Fruit fly (Drosophila melanogaster) whole organism, embryonic: ENCODE results near the gene CG4291.

Experiments used
- C15 ChIP-seq: fragments of 200-800 bp; sonication (Bioruptor generic); IDR thresholded peaks from 3 replicates; pipeline ENCODE4 v1.3.6; 2022; ENCODE audit warnings: missing biosample characterization, missing genetic modification characterization
- CG10209 ChIP-seq: fragments of 200-800 bp; sonication (Bioruptor generic); optimal IDR thresholded peaks from 3 replicates; lab custom pipeline; 2017; ENCODE audit warnings: missing biosample characterization, mild to moderate bottlenecking, missing genetic modification characterization, missing genetic modification reagents
- CG10274 ChIP-seq: fragments of 200-800 bp; sonication (Bioruptor generic); optimal IDR thresholded peaks from 3 replicates; lab custom pipeline; 2017; ENCODE audit warnings: missing biosample characterization, mild to moderate bottlenecking, missing genetic modification characterization
- CG12236 ChIP-seq: fragments of 200-800 bp; sonication (Bioruptor generic); optimal IDR thresholded peaks from 2 replicates; lab custom pipeline; 2016; ENCODE audit warnings: missing biosample characterization, missing genetic modification characterization
- CG14710 ChIP-seq: fragments of 200-800 bp; sonication (Bioruptor generic); optimal IDR thresholded peaks from 3 replicates; lab custom pipeline; 2019; ENCODE audit warnings: missing biosample characterization, mild to moderate bottlenecking, missing genetic modification characterization, moderate library complexity
- CG16815 ChIP-seq: fragments of 200-800 bp; sonication (Bioruptor generic); optimal IDR thresholded peaks from 3 replicates; lab custom pipeline; 2017; ENCODE audit warnings: missing biosample characterization, mild to moderate bottlenecking, missing genetic modification characterization
- CG17912 ChIP-seq: fragments of 200-800 bp; sonication (Bioruptor generic); optimal IDR thresholded peaks from 2 replicates; lab custom pipeline; 2018; ENCODE audit warnings: missing biosample characterization, mild to moderate bottlenecking, missing genetic modification characterization
- CG18011 ChIP-seq: fragments of 200-800 bp; sonication (Bioruptor generic); optimal IDR thresholded peaks from 2 replicates; lab custom pipeline; 2017; ENCODE audit warnings: missing biosample characterization, missing genetic modification characterization, mild to moderate bottlenecking, moderate library complexity, missing genotype
- CG3838 ChIP-seq: fragments of 200-800 bp; sonication (Bioruptor generic); optimal IDR thresholded peaks from 3 replicates; lab custom pipeline; 2016; ENCODE audit warnings: missing biosample characterization, missing genetic modification characterization
- CG4730 ChIP-seq: fragments of 200-800 bp; sonication (Bioruptor generic); IDR thresholded peaks from 2 replicates; pipeline ENCODE4 v1.3.6; 2022; ENCODE audit warnings: missing biosample characterization, missing genetic modification characterization
- CG5180 ChIP-seq: fragments of 200-800 bp; sonication (Bioruptor generic); optimal IDR thresholded peaks from 3 replicates; lab custom pipeline; 2017; ENCODE audit warnings: missing biosample characterization, missing genetic modification characterization, mild to moderate bottlenecking, moderate library complexity, missing genetic modification reagents
- CG6813 ChIP-seq: fragments of 200-800 bp; sonication (Bioruptor generic); optimal IDR thresholded peaks from 2 replicates; lab custom pipeline; 2017; ENCODE audit warnings: missing biosample characterization, missing genetic modification characterization, mild to moderate bottlenecking, moderate library complexity, missing genetic modification reagents
- CG7556 ChIP-seq: fragments of 200-800 bp; sonication (Bioruptor generic); optimal IDR thresholded peaks from 2 replicates; lab custom pipeline; 2017; ENCODE audit warnings: missing biosample characterization, mild to moderate bottlenecking, missing genetic modification characterization
- CG8290 ChIP-seq, 3 experiments: fragments of 200-800 bp; sonication (Bioruptor generic); optimal IDR thresholded peaks; 2 replicates each; lab custom pipeline; 2016 to 2019; ENCODE audit warnings: missing biosample characterization in 3 of 3, missing genetic modification characterization in 3 of 3, mild to moderate bottlenecking in 2 of 3, moderate library complexity in 1 of 3
- CG9797 ChIP-seq: fragments of 200-800 bp; sonication (Bioruptor generic); optimal IDR thresholded peaks from 3 replicates; lab custom pipeline; 2018; ENCODE audit warnings: missing biosample characterization, mild to moderate bottlenecking, missing genetic modification characterization
- CG9817 ChIP-seq: fragments of 200-800 bp; sonication (Bioruptor generic); optimal IDR thresholded peaks from 2 replicates; lab custom pipeline; 2018; ENCODE audit warnings: missing biosample characterization, mild to moderate bottlenecking, missing genetic modification characterization, moderate library complexity
- CTCF ChIP-seq: fragments of 200-800 bp; sonication (Bioruptor generic); optimal IDR thresholded peaks from 2 replicates; lab custom pipeline; 2017; ENCODE audit warnings: missing biosample characterization, mild to moderate bottlenecking, missing genetic modification characterization, moderate library complexity
- Camta ChIP-seq: fragments of 200-800 bp; sonication (Bioruptor generic); optimal IDR thresholded peaks from 2 replicates; lab custom pipeline; 2016; ENCODE audit warnings: missing biosample characterization, missing genetic modification characterization
- D19B ChIP-seq: fragments of 200-800 bp; sonication (Bioruptor generic); optimal IDR thresholded peaks from 2 replicates; lab custom pipeline; 2017; ENCODE audit warnings: missing biosample characterization, mild to moderate bottlenecking, missing genetic modification characterization
- Dad ChIP-seq: fragments of 200-800 bp; sonication (Bioruptor generic); optimal IDR thresholded peaks from 3 replicates; lab custom pipeline; 2016; ENCODE audit warnings: missing biosample characterization, missing genetic modification characterization
- Elba2 ChIP-seq: fragments of 200-800 bp; sonication (Bioruptor generic); optimal IDR thresholded peaks from 3 replicates; lab custom pipeline; 2016; ENCODE audit warnings: missing biosample characterization, missing genetic modification characterization
- Hmr ChIP-seq: fragments of 200-800 bp; sonication (Bioruptor generic); optimal IDR thresholded peaks from 3 replicates; lab custom pipeline; 2017; ENCODE audit warnings: mild to moderate bottlenecking, missing biosample characterization, missing genetic modification reagents, missing genetic modification characterization
- Jarid2 ChIP-seq: fragments of 200-800 bp; sonication (Bioruptor generic); optimal IDR thresholded peaks from 3 replicates; lab custom pipeline; 2017; ENCODE audit warnings: mild to moderate bottlenecking, missing biosample characterization, missing genetic modification reagents, missing genetic modification characterization
- Kr ChIP-seq: fragments of 200-800 bp; sonication (Bioruptor generic); optimal IDR thresholded peaks from 2 replicates; lab custom pipeline; 2017; ENCODE audit warnings: missing biosample characterization, mild to moderate bottlenecking, missing genetic modification characterization
- Nf-YB ChIP-seq: fragments of 200-800 bp; sonication (Bioruptor generic); optimal IDR thresholded peaks from 3 replicates; lab custom pipeline; 2019; ENCODE audit warnings: missing biosample characterization, mild to moderate bottlenecking, missing genetic modification characterization, moderate library complexity
- Oaz ChIP-seq: fragments of 200-800 bp; sonication (Bioruptor generic); IDR thresholded peaks from 2 replicates; pipeline ENCODE4 v1.3.6; 2022; ENCODE audit warnings: missing biosample characterization, missing genetic modification characterization
- Ravus ChIP-seq: fragments of 200-800 bp; sonication (Bioruptor generic); IDR thresholded peaks from 2 replicates; pipeline ENCODE4 v1.3.6; 2022; ENCODE audit warnings: missing biosample characterization, missing genetic modification characterization
- Stat92E ChIP-seq, 3 experiments: fragments of >200 bp in 2 of 3; fragments of 200-800 bp in 1 of 3; sonication (Bioruptor generic) in 1 of 3; optimal IDR thresholded peaks; 2 replicates each; lab custom pipeline; 2017 to 2019; ENCODE audit warnings: missing biosample characterization in 3 of 3, missing genetic modification characterization in 3 of 3, mild to moderate bottlenecking in 1 of 3, moderate library complexity in 1 of 3
- amos ChIP-seq: fragments of 200-800 bp; sonication (Bioruptor generic); IDR thresholded peaks from 2 replicates; pipeline ENCODE4 v1.3.6; 2022; ENCODE audit warnings: missing biosample characterization, missing genetic modification characterization; ENCODE audit not compliant: partially characterized antibody
- ara ChIP-seq: fragments of 200-800 bp; sonication (Bioruptor generic); IDR thresholded peaks from 2 replicates; pipeline ENCODE4 v1.3.6; 2022; ENCODE audit warnings: missing biosample characterization, missing genetic modification characterization
- bowl ChIP-seq: fragments of 200-800 bp; sonication (Bioruptor generic); IDR thresholded peaks from 2 replicates; pipeline ENCODE4 v1.3.6; 2022; ENCODE audit warnings: missing biosample characterization, missing genetic modification characterization
- cas ChIP-seq: fragments of 200-800 bp; sonication (Bioruptor generic); IDR thresholded peaks from 2 replicates; pipeline ENCODE4 v1.3.6; 2022; ENCODE audit warnings: missing biosample characterization, missing genetic modification characterization
- caup ChIP-seq: fragments of 200-800 bp; sonication (Bioruptor generic); optimal IDR thresholded peaks from 3 replicates; lab custom pipeline; 2017; ENCODE audit warnings: missing biosample characterization, mild to moderate bottlenecking, missing genetic modification characterization, moderate library complexity; ENCODE audit not compliant: severe bottlenecking
- chinmo ChIP-seq: fragments of 200-800 bp; sonication (Bioruptor generic); IDR thresholded peaks from 4 replicates; pipeline ENCODE4 v1.3.6; 2022; ENCODE audit warnings: missing biosample characterization, missing genetic modification characterization; ENCODE audit not compliant: partially characterized antibody
- eyg ChIP-seq: fragments of 200-800 bp; sonication (Bioruptor generic); optimal IDR thresholded peaks from 3 replicates; lab custom pipeline; 2016; ENCODE audit warnings: missing biosample characterization, missing genetic modification characterization
- fd3F ChIP-seq: fragments of 200-800 bp; sonication (Bioruptor generic); optimal IDR thresholded peaks from 2 replicates; lab custom pipeline; 2018; ENCODE audit warnings: missing biosample characterization, mild to moderate bottlenecking, missing genetic modification characterization, moderate library complexity
- ftz-f1 ChIP-seq: fragments of 200-800 bp; sonication (Bioruptor generic); optimal IDR thresholded peaks from 2 replicates; lab custom pipeline; 2016; ENCODE audit warnings: missing biosample characterization, missing genetic modification characterization
- gsb ChIP-seq: fragments of 200-800 bp; sonication (Bioruptor generic); IDR thresholded peaks from 2 replicates; pipeline ENCODE4 v1.3.6; 2022; ENCODE audit warnings: missing biosample characterization, missing genetic modification characterization
- hb ChIP-seq: fragments of 200-800 bp; sonication (Bioruptor generic); IDR thresholded peaks from 3 replicates; pipeline ENCODE4 v1.3.6; 2022; ENCODE audit warnings: missing biosample characterization, missing genetic modification characterization; ENCODE audit not compliant: partially characterized antibody
- ind ChIP-seq: fragments of 200-800 bp; sonication (Bioruptor generic); optimal IDR thresholded peaks from 3 replicates; lab custom pipeline; 2016; ENCODE audit warnings: missing biosample characterization, missing genetic modification characterization
- jigr1 ChIP-seq: fragments of 200-800 bp; sonication (Bioruptor generic); IDR thresholded peaks from 3 replicates; pipeline ENCODE4 v1.3.6; 2022; ENCODE audit warnings: missing biosample characterization, missing genetic modification characterization
- kay ChIP-seq: fragments of 200-800 bp; sonication (Bioruptor generic); optimal IDR thresholded peaks from 2 replicates; lab custom pipeline; 2016; ENCODE audit warnings: missing biosample characterization, missing genetic modification characterization
- klu ChIP-seq: fragments of 200-800 bp; sonication (Bioruptor generic); IDR thresholded peaks from 2 replicates; pipeline ENCODE4 v1.3.6; 2022; ENCODE audit warnings: missing biosample characterization, missing genetic modification characterization
- lov ChIP-seq, 2 experiments: fragments of 200-800 bp in 1 of 2; fragments of >200 bp in 1 of 2; sonication (Bioruptor generic) in 1 of 2; IDR thresholded peaks in 1 of 2; optimal IDR thresholded peaks in 1 of 2; 2 replicates in 1 of 2; 3 replicates in 1 of 2; pipeline versions ENCODE4 v1.3.6 to Lab custom; 2017 to 2022; ENCODE audit warnings: missing biosample characterization in 1 of 2, missing genetic modification characterization in 1 of 2
- row ChIP-seq: fragments of 200-800 bp; sonication (Bioruptor generic); IDR thresholded peaks from 3 replicates; pipeline ENCODE4 v1.3.6; 2022; ENCODE audit warnings: missing biosample characterization, missing genetic modification characterization
- run ChIP-seq: fragments of 200-800 bp; sonication (Bioruptor generic); optimal IDR thresholded peaks from 3 replicates; lab custom pipeline; 2018; ENCODE audit warnings: missing biosample characterization, mild to moderate bottlenecking, missing genetic modification characterization
- sna ChIP-seq: fragments of 200-800 bp; sonication (Bioruptor generic); IDR thresholded peaks from 2 replicates; pipeline ENCODE4 v1.3.6; 2022; ENCODE audit warnings: missing biosample characterization, missing genetic modification characterization; ENCODE audit not compliant: partially characterized antibody
- unc-4 ChIP-seq: fragments of 200-800 bp; sonication (Bioruptor generic); IDR thresholded peaks from 2 replicates; pipeline ENCODE4 v1.3.6; 2022; ENCODE audit warnings: missing biosample characterization, missing genetic modification characterization; ENCODE audit not compliant: partially characterized antibody

The CG4291 gene

dm6 chr2L:825768-826263 is 26.7 kb downstream of the CG4291 start, which contains the start of the genes CG3862 and dock (continued):
- TF ChIP-seq bowl (GFP tag; lab: Robert Waterston, UW) (no peak), jigr1 (GFP tag; lab: Robert Waterston, UW) (no peak), Jarid2 (peak; percentile 89), Camta (GFP tag; lab: Kevin White, UChicago) (no peak), ftz-f1 (peak; percentile 74), Elba2 (GFP tag; lab: Kevin White, UChicago) (no peak), chinmo (GFP tag; lab: Robert Waterston, UW) (peak; percentile 88; the same call in 3 of the 4 replicates), gsb (GFP tag; lab: Robert Waterston, UW) (no peak), CG7556 (GFP tag; lab: Kevin White, UChicago) (peak; percentile 47), C15 (GFP tag; lab: Robert Waterston, UW) (no peak), CG9797 (GFP tag; lab: Kevin White, UChicago) (peak; percentile 58), CG10209 (GFP tag; lab: Kevin White, UChicago) (no peak), caup (GFP tag; lab: Kevin White, UChicago) (peak; percentile 65), CG14710 (tag; lab: Kevin White, UChicago) (peak; percentile 70), ind (peak; percentile 39), ara (peak; percentile 37; the same call in 1 of the 2 replicates), Hmr (GFP tag; lab: Kevin White, UChicago) (peak; percentile 71), Nf-YB (peak; percentile 23), unc-4 (GFP tag; lab: Robert Waterston, UW) (peak; percentile 95), CG17912 (GFP tag; lab: Kevin White, UChicago) (peak; percentile 70), kay (peak; percentile 46), CG10274 (GFP tag; lab: Kevin White, UChicago) (no peak), D19B (GFP tag; lab: Kevin White, UChicago) (no peak), fd3F (peak; percentile 29), CG6813 (GFP tag; lab: Kevin White, UChicago) (peak; percentile 3), CG3838 (GFP tag; lab: Kevin White, UChicago) (no peak), run (tag; lab: Kevin White, UChicago) (peak; percentile 68), CG9817 (peak; percentile 28), Stat92E (GFP tag; optimal IDR thresholded peaks at IDR 0.05; lab: Kevin White, UChicago) (peak in 1 of 3 experiments; percentile 68), cas (GFP tag; lab: Robert Waterston, UW) (peak; percentile 62; the same call in 1 of the 2 replicates), lov (optimal IDR thresholded peaks at IDR 0.05; lab: Kevin White, UChicago) (no peak), lov (GFP tag; IDR thresholded peaks at IDR 0.05; lab: Robert Waterston, UW) (0 out of 3 replicates have a peak, but pooled peaks have one; percentile 41), CG5180 (GFP tag; lab: Kevin White, UChicago) (no peak), eyg (GFP tag; lab: Kevin White, UChicago) (no peak), CTCF (GFP tag; lab: Kevin White, UChicago) (peak; percentile 66), CG12236 (no peak), Kr (GFP tag; lab: Kevin White, UChicago) (no peak), CG18011 (GFP tag; lab: Kevin White, UChicago) (peak; percentile 37), Oaz (GFP tag; lab: Robert Waterston, UW) (no peak), CG16815 (no peak), amos (GFP tag; lab: Robert Waterston, UW) (peak; percentile 95), row (GFP tag; lab: Robert Waterston, UW) (peak; percentile 45; the same call in 2 of the 3 replicates), sna (peak; percentile 88), klu (GFP tag; lab: Robert Waterston, UW) (no peak), Ravus (no peak), CG4730 (GFP tag; lab: Robert Waterston, UW) (no peak), hb (GFP tag; lab: Robert Waterston, UW) (peak; percentile 97), CG8290 (GFP tag; optimal IDR thresholded peaks at IDR 0.05; lab: Kevin White, UChicago) (peak; percentile 69), CG8290 (tag; optimal IDR thresholded peaks at IDR 0.05; lab: Kevin White, UChicago) (peak in 1 of 2 experiments; percentile 84), Dad (GFP tag; lab: Kevin White, UChicago) (peak; percentile 38)
